Fruit fly (Drosophila melanogaster) Kc167 (cell line): Measurements from ENCODE around the gene Spps.

ENCODE experiments used
- Myc ChIP-seq: fragments of >200 bp; optimal IDR thresholded peaks from 2 replicates; lab custom pipeline; 2017; ENCODE audit warnings: missing external identifiers
- Sin3A ChIP-seq: fragments of >200 bp; optimal IDR thresholded peaks from 2 replicates; lab custom pipeline; 2018; ENCODE audit warnings: missing external identifiers
- h ChIP-seq: fragments of >200 bp; optimal IDR thresholded peaks from 3 replicates; lab custom pipeline; 2018; ENCODE audit warnings: missing external identifiers
- insv ChIP-seq: fragments of >200 bp; optimal IDR thresholded peaks from 3 replicates; lab custom pipeline; 2018; ENCODE audit warnings: missing external identifiers
- psq ChIP-seq: fragments of >200 bp; optimal IDR thresholded peaks from 2 replicates; lab custom pipeline; 2017; ENCODE audit warnings: missing external identifiers
- ttk ChIP-seq: sonication (Bioruptor generic); optimal IDR thresholded peaks from 2 replicates; lab custom pipeline; 2017; ENCODE audit warnings: missing external identifiers

Gene Spps

dm6 chr3R:24213644-24214043 lies 13.1 kb downstream of the Spps start:
- TF ChIP-seq Sin3A (lab: Kevin White, UChicago): no peak
- TF ChIP-seq psq (lab: Kevin White, UChicago): no peak
- no peak for TF ChIP-seq Myc (lab: Kevin White, UChicago)
- TF ChIP-seq ttk (lab: Kevin White, UChicago): no peak
- no peak for TF ChIP-seq insv (lab: Kevin White, UChicago)
- TF ChIP-seq h: no peak

dm6 chr3R:24206341-24207114 lies 20.2 kb downstream of the Spps start:
- TF ChIP-seq h: no peak
- TF ChIP-seq Myc (lab: Kevin White, UChicago): no peak
- no peak for TF ChIP-seq Sin3A (lab: Kevin White, UChicago)
- TF ChIP-seq insv (lab: Kevin White, UChicago): no peak
- TF ChIP-seq psq (lab: Kevin White, UChicago): no peak
- no peak for TF ChIP-seq ttk (lab: Kevin White, UChicago)

- TF ChIP-seq Sin3A (lab: Kevin White, UChicago) (no peak), ttk (lab: Kevin White, UChicago) (no peak), psq (lab: Kevin White, UChicago) (no peak), Myc (lab: Kevin White, UChicago) (no peak), insv (lab: Kevin White, UChicago) (no peak), h (no peak)
Measured at dm6 chr3R:24205935-24206334, 20.8 kb downstream of the Spps start.

dm6 chr3R:24205234-24205894 lies 21.4 kb downstream of the Spps start:
- TF ChIP-seq ttk (lab: Kevin White, UChicago) (no peak), Myc (lab: Kevin White, UChicago) (no peak), Sin3A (lab: Kevin White, UChicago) (no peak), h (no peak), psq (lab: Kevin White, UChicago) (no peak), insv (lab: Kevin White, UChicago) (no peak)

- no peak for TF ChIP-seq psq (lab: Kevin White, UChicago)
- no peak for TF ChIP-seq h
- no peak for TF ChIP-seq Myc (lab: Kevin White, UChicago)
- TF ChIP-seq Sin3A (lab: Kevin White, UChicago): no peak
- TF ChIP-seq insv (lab: Kevin White, UChicago): no peak
- TF ChIP-seq ttk (lab: Kevin White, UChicago): no peak
Measured at dm6 chr3R:24204022-24204421, 22.7 kb downstream of the Spps start.

dm6 chr3R:24203426-24203825 lies 23.3 kb downstream of the Spps start:
- no peak for TF ChIP-seq Sin3A (lab: Kevin White, UChicago)
- no peak for TF ChIP-seq psq (lab: Kevin White, UChicago)
- TF ChIP-seq ttk (lab: Kevin White, UChicago): no peak
- no peak for TF ChIP-seq h
- no peak for TF ChIP-seq Myc (lab: Kevin White, UChicago)
- no peak for TF ChIP-seq insv (lab: Kevin White, UChicago)

dm6 chr3R:24202723-24203122 lies 24.0 kb downstream of the Spps start:
- no peak for TF ChIP-seq Myc (lab: Kevin White, UChicago)
- TF ChIP-seq ttk (lab: Kevin White, UChicago): no peak
- TF ChIP-seq psq (lab: Kevin White, UChicago): no peak
- no peak for TF ChIP-seq insv (lab: Kevin White, UChicago)
- no peak for TF ChIP-seq h
- TF ChIP-seq Sin3A (lab: Kevin White, UChicago): no peak

dm6 chr3R:24193373-24193879 lies 33.3 kb downstream of the Spps start, which contains the start of the genes SMC6 and CG6204:
TSS of gene SMC6 (minus strand) at chr3R:24193423.
TSS of gene CG6204 (plus strand) at chr3R:24193832.
- no peak for TF ChIP-seq Myc (lab: Kevin White, UChicago)
- no peak for TF ChIP-seq Sin3A (lab: Kevin White, UChicago)
- no peak for TF ChIP-seq h
- TF ChIP-seq ttk (lab: Kevin White, UChicago): no peak
- TF ChIP-seq insv (lab: Kevin White, UChicago): no peak
- no peak for TF ChIP-seq psq (lab: Kevin White, UChicago)

dm6 chr3R:24188619-24189018 lies 38.1 kb downstream of the Spps start, which contains the start of gene CG5515:
TSS of gene CG5515 (minus strand) at chr3R:24188896.
- TF ChIP-seq insv (lab: Kevin White, UChicago) (no peak), psq (lab: Kevin White, UChicago) (no peak), h (no peak), Myc (lab: Kevin White, UChicago) (no peak), ttk (lab: Kevin White, UChicago) (no peak), Sin3A (lab: Kevin White, UChicago) (no peak)

- TF ChIP-seq ttk (lab: Kevin White, UChicago) (no peak), Sin3A (lab: Kevin White, UChicago) (no peak), insv (lab: Kevin White, UChicago) (no peak), Myc (lab: Kevin White, UChicago) (no peak), h (no peak), psq (lab: Kevin White, UChicago) (no peak)
Measured at dm6 chr3R:24186188-24186587, 40.5 kb downstream of the Spps start, which contains the start of gene mora. TSS of gene mora (plus strand) at chr3R:24186359.
